Worm (Caenorhabditis elegans) whole organism, young adult: Measurements from ENCODE around the gene C55C3.1.

Source experiments
- B0336.3 ChIP-seq: fragments of 200-800 bp; sonication (Bioruptor generic); IDR thresholded peaks from 2 replicates; pipeline ENCODE4 v1.3.6; 2022; ENCODE audit warnings: missing genetic modification characterization, missing compliant biosample characterization
- C17E4.6 ChIP-seq: fragments of 200-800 bp; sonication (Bioruptor generic); IDR thresholded peaks from 2 replicates; pipeline ENCODE4 v1.3.6; 2022; ENCODE audit warnings: missing genetic modification reagents, missing genetic modification characterization, missing compliant biosample characterization
- F49E8.2 ChIP-seq: sonication (generic microtip); optimal IDR thresholded peaks from 3 replicates; lab custom pipeline; 2017; ENCODE audit warnings: missing genetic modification characterization, mild to moderate bottlenecking, missing compliant biosample characterization, antibody characterized with exemption, moderate library complexity; ENCODE audit not compliant: insufficient read depth
- F55B11.4 ChIP-seq: sonication (generic microtip); optimal IDR thresholded peaks from 2 replicates; lab custom pipeline; 2016; ENCODE audit warnings: missing compliant biosample characterization, missing genetic modification characterization, borderline replicate concordance; ENCODE audit not compliant: insufficient read depth
- F57A8.1 ChIP-seq: fragments of 200-800 bp; sonication (Bioruptor generic); optimal IDR thresholded peaks from 2 replicates; lab custom pipeline; 2018; ENCODE audit warnings: mild to moderate bottlenecking, missing genetic modification characterization, moderate library complexity, missing compliant biosample characterization
- K11D2.4 ChIP-seq: fragments of 200-800 bp; sonication (Bioruptor generic); IDR thresholded peaks from 2 replicates; pipeline ENCODE4 v1.3.6; 2022; ENCODE audit warnings: missing genetic modification reagents, missing genetic modification characterization, missing compliant biosample characterization
- K12H6.12 ChIP-seq: fragments of 200-800 bp; sonication (Bioruptor generic); optimal IDR thresholded peaks from 2 replicates; lab custom pipeline; 2018; ENCODE audit warnings: mild to moderate bottlenecking, missing genetic modification characterization, missing compliant biosample characterization
- T07F8.4 ChIP-seq: sonication (generic microtip); optimal IDR thresholded peaks from 2 replicates; lab custom pipeline; 2016; ENCODE audit warnings: mild to moderate bottlenecking, missing genetic modification characterization, moderate library complexity, missing compliant biosample characterization
- Y53F4B.3 ChIP-seq: fragments of 200-800 bp; sonication (Bioruptor generic); IDR thresholded peaks from 2 replicates; pipeline ENCODE4 v1.3.6; 2022; ENCODE audit warnings: missing genetic modification reagents, missing genetic modification characterization, missing compliant biosample characterization
- Y95B8A.8 ChIP-seq: fragments of 200-800 bp; sonication (Bioruptor generic); IDR thresholded peaks from 2 replicates; pipeline ENCODE4 v1.3.6; 2022; ENCODE audit warnings: missing genetic modification reagents, missing genetic modification characterization, missing compliant biosample characterization
- akir-1 ChIP-seq: fragments of 200-800 bp; sonication (Bioruptor generic); optimal IDR thresholded peaks from 2 replicates; lab custom pipeline; 2018; ENCODE audit warnings: mild to moderate bottlenecking, missing genetic modification characterization, moderate library complexity, missing compliant biosample characterization
- atf-7 ChIP-seq: sonication (generic microtip); optimal IDR thresholded peaks from 2 replicates; lab custom pipeline; 2017; ENCODE audit warnings: mild to moderate bottlenecking, missing genetic modification characterization, missing compliant biosample characterization
- athp-1 ChIP-seq: sonication (generic microtip); optimal IDR thresholded peaks from 2 replicates; lab custom pipeline; 2017; ENCODE audit warnings: mild to moderate bottlenecking, missing genetic modification characterization, missing compliant biosample characterization
- attf-3 ChIP-seq: fragments of 200-800 bp; sonication (Bioruptor generic); conservative IDR thresholded peaks from 2 replicates; pipeline ENCODE4 v1.3.6; 2022; ENCODE audit warnings: missing genetic modification reagents, missing genetic modification characterization, missing compliant biosample characterization
- bed-1 ChIP-seq: fragments of 200-800 bp; sonication (Bioruptor generic); IDR thresholded peaks from 2 replicates; pipeline ENCODE4 v1.3.6; 2022; ENCODE audit warnings: missing genetic modification reagents, missing genetic modification characterization, missing compliant biosample characterization
- bed-2 ChIP-seq: fragments of 200-800 bp; sonication (Bioruptor generic); IDR thresholded peaks from 2 replicates; pipeline ENCODE4 v1.3.6; 2022; ENCODE audit warnings: missing genetic modification reagents, missing genetic modification characterization, missing compliant biosample characterization
- cebp-1 ChIP-seq, 2 experiments: fragments of 200-800 bp in 1 of 2; sonication (Bioruptor generic) in 1 of 2; sonication (generic microtip) in 1 of 2; IDR thresholded peaks in 1 of 2; optimal IDR thresholded peaks in 1 of 2; 2 replicates each; pipeline versions ENCODE4 v1.3.6 to Lab custom; 2017 to 2022; ENCODE audit warnings: missing compliant biosample characterization in 2 of 2, missing genetic modification characterization in 2 of 2, mild to moderate bottlenecking in 1 of 2, missing genetic modification reagents in 1 of 2, moderate library complexity in 1 of 2
- ceh-27 ChIP-seq: fragments of 200-800 bp; sonication (Bioruptor generic); optimal IDR thresholded peaks from 2 replicates; lab custom pipeline; 2018; ENCODE audit warnings: mild to moderate bottlenecking, missing genetic modification characterization, moderate library complexity, missing compliant biosample characterization
- ceh-40 ChIP-seq: fragments of 200-800 bp; sonication (Bioruptor generic); IDR thresholded peaks from 2 replicates; pipeline ENCODE4 v1.3.6; 2022; ENCODE audit warnings: missing genetic modification characterization, missing compliant biosample characterization
- die-1 ChIP-seq: sonication (generic microtip); optimal IDR thresholded peaks from 2 replicates; lab custom pipeline; 2016; ENCODE audit warnings: missing genotype, mild to moderate bottlenecking, missing genetic modification characterization, missing compliant biosample characterization
- egl-18 ChIP-seq: fragments of 200-800 bp; sonication (Bioruptor generic); IDR thresholded peaks from 2 replicates; pipeline ENCODE4 v1.3.6; 2022; ENCODE audit warnings: missing genetic modification reagents, missing genetic modification characterization, missing compliant biosample characterization
- egl-44 ChIP-seq: fragments of 200-800 bp; sonication (Bioruptor generic); IDR thresholded peaks from 2 replicates; pipeline ENCODE4 v1.3.6; 2022; ENCODE audit warnings: missing genetic modification reagents, missing genetic modification characterization, missing compliant biosample characterization
- fkh-3 ChIP-seq: sonication (generic microtip); optimal IDR thresholded peaks from 2 replicates; lab custom pipeline; 2016; ENCODE audit warnings: mild to moderate bottlenecking, missing genetic modification characterization, missing compliant biosample characterization
- him-1 ChIP-seq: sonication (generic microtip); optimal IDR thresholded peaks from 2 replicates; lab custom pipeline; 2016; ENCODE audit warnings: missing genotype, missing genetic modification reagents, missing genetic modification characterization, missing compliant biosample characterization
- hlh-12 ChIP-seq: sonication (generic microtip); optimal IDR thresholded peaks from 2 replicates; lab custom pipeline; 2016; ENCODE audit warnings: missing genetic modification characterization, missing compliant biosample characterization
- hmg-1.2 ChIP-seq: fragments of 200-800 bp; sonication (Bioruptor generic); IDR thresholded peaks from 2 replicates; pipeline ENCODE4 v1.3.6; 2022; ENCODE audit warnings: missing genetic modification reagents, missing genetic modification characterization, missing compliant biosample characterization
- hmg-20 ChIP-seq: fragments of 200-800 bp; sonication (Bioruptor generic); IDR thresholded peaks from 2 replicates; pipeline ENCODE4 v1.3.6; 2022; ENCODE audit warnings: missing genetic modification reagents, missing genetic modification characterization, missing compliant biosample characterization
- let-526 ChIP-seq: fragments of 200-800 bp; sonication (Bioruptor generic); IDR thresholded peaks from 2 replicates; pipeline ENCODE4 v1.3.6; 2022; ENCODE audit warnings: missing genetic modification reagents, missing genetic modification characterization, missing compliant biosample characterization
- let-607 ChIP-seq, 2 experiments: fragments of 200-800 bp in 1 of 2; sonication (Bioruptor generic) in 1 of 2; sonication (generic microtip) in 1 of 2; optimal IDR thresholded peaks; 2 replicates each; lab custom pipeline; 2016 to 2018; ENCODE audit warnings: mild to moderate bottlenecking in 2 of 2, missing compliant biosample characterization in 2 of 2, missing genetic modification characterization in 2 of 2, moderate library complexity in 2 of 2, missing genotype in 1 of 2
- lin-35 ChIP-seq, 3 experiments: fragments of 150-350 bp in 2 of 3; sonication (generic microtip) in 1 of 3; optimal IDR thresholded peaks; 2 replicates each; lab custom pipeline; 2014 to 2018; ENCODE audit warnings: missing biosample characterization in 3 of 3, missing genetic modification characterization in 3 of 3, missing genetic modification reagents in 3 of 3
- lin-54 ChIP-seq: fragments of 200-800 bp; sonication (Bioruptor generic); optimal IDR thresholded peaks from 2 replicates; lab custom pipeline; 2018; ENCODE audit warnings: mild to moderate bottlenecking, missing genetic modification characterization, missing compliant biosample characterization
- lsy-27 ChIP-seq: sonication (generic microtip); optimal IDR thresholded peaks from 2 replicates; lab custom pipeline; 2017; ENCODE audit warnings: missing genetic modification characterization, mild to moderate bottlenecking, missing compliant biosample characterization, antibody characterized with exemption, missing genotype, borderline replicate concordance; ENCODE audit not compliant: insufficient read depth
- nfya-1 ChIP-seq: sonication (generic microtip); optimal IDR thresholded peaks from 2 replicates; lab custom pipeline; 2017; ENCODE audit warnings: antibody characterized with exemption, missing compliant biosample characterization, missing genetic modification characterization, borderline replicate concordance; ENCODE audit not compliant: insufficient read depth
- nfya-2 ChIP-seq: fragments of 200-800 bp; sonication (Bioruptor generic); IDR thresholded peaks from 2 replicates; pipeline ENCODE4 v1.3.6; 2022; ENCODE audit warnings: missing genetic modification reagents, missing genetic modification characterization, missing compliant biosample characterization
- nhr-120 ChIP-seq: fragments of 200-800 bp; sonication (Bioruptor generic); IDR thresholded peaks from 2 replicates; pipeline ENCODE4 v1.3.6; 2022; ENCODE audit warnings: missing genetic modification characterization, missing compliant biosample characterization
- pha-4 ChIP-seq: fragments of 150-350 bp; sonication (generic microtip); optimal IDR thresholded peaks from 2 replicates; lab custom pipeline; 2014; ENCODE audit warnings: missing biosample characterization, missing genetic modification reagents, missing genetic modification characterization
- rpc-1 ChIP-seq, 2 experiments: fragments of 150-350 bp in 1 of 2; sonication (generic microtip) in 1 of 2; optimal IDR thresholded peaks; 2 replicates each; lab custom pipeline; 2014 to 2018; ENCODE audit warnings: missing biosample characterization in 1 of 2, missing genetic modification characterization in 1 of 2, missing genetic modification reagents in 1 of 2, missing genotype in 1 of 2
- snpc-3.4 ChIP-seq: sonication (generic microtip); optimal IDR thresholded peaks from 2 replicates; lab custom pipeline; 2017; ENCODE audit warnings: missing genetic modification characterization, mild to moderate bottlenecking, missing compliant biosample characterization, antibody characterized with exemption, moderate library complexity, missing genotype, missing genetic modification reagents
- snpc-4 ChIP-seq, 5 experiments: fragments of 150-350 bp in 1 of 5; sonication (generic microtip) in 4 of 5; optimal IDR thresholded peaks; 2 replicates each; lab custom pipeline; 2014 to 2018; ENCODE audit warnings: missing genetic modification characterization in 5 of 5, missing biosample characterization in 3 of 5, antibody characterized with exemption in 2 of 5, mild to moderate bottlenecking in 2 of 5, missing compliant biosample characterization in 2 of 5, missing genotype in 2 of 5, moderate library complexity in 2 of 5, missing genetic modification reagents in 1 of 5
- sptf-2 ChIP-seq: fragments of 200-800 bp; sonication (Bioruptor generic); optimal IDR thresholded peaks from 2 replicates; lab custom pipeline; 2018; ENCODE audit warnings: mild to moderate bottlenecking, missing genetic modification characterization, missing compliant biosample characterization
- tbp1 ChIP-seq: fragments of 200-800 bp; sonication (Bioruptor generic); optimal IDR thresholded peaks from 2 replicates; lab custom pipeline; 2018; ENCODE audit warnings: mild to moderate bottlenecking, missing genetic modification characterization, missing compliant biosample characterization
- ztf-22 ChIP-seq: fragments of 200-800 bp; sonication (Bioruptor generic); optimal IDR thresholded peaks from 2 replicates; lab custom pipeline; 2018; ENCODE audit warnings: mild to moderate bottlenecking, missing genetic modification characterization, moderate library complexity, missing compliant biosample characterization
- ztf-25 ChIP-seq: fragments of 200-800 bp; sonication (Bioruptor generic); IDR thresholded peaks from 2 replicates; pipeline ENCODE4 v1.3.6; 2022; ENCODE audit warnings: missing genetic modification reagents, missing genetic modification characterization, missing compliant biosample characterization
- ztf-28 ChIP-seq: fragments of 200-800 bp; sonication (Bioruptor generic); IDR thresholded peaks from 2 replicates; pipeline ENCODE4 v1.3.6; 2022; ENCODE audit warnings: missing genetic modification reagents, missing genetic modification characterization, missing compliant biosample characterization
- ztf-6 ChIP-seq: fragments of 200-800 bp; sonication (Bioruptor generic); IDR thresholded peaks from 2 replicates; pipeline ENCODE4 v1.3.6; 2022; ENCODE audit warnings: missing genetic modification reagents, missing genetic modification characterization, missing compliant biosample characterization

The C55C3.1 gene

ce11 chrIV:5665353-5665918 lies 43.5 kb upstream of the C55C3.1 start (continued):
- no peak for TF ChIP-seq bed-1 (GFP tag; lab: Robert Waterston, UW)
- no peak for TF ChIP-seq lin-54
- 0 out of 2 replicates have a peak, but pooled peaks have one; percentile 12 for TF ChIP-seq Y95B8A.8 (GFP tag; lab: Robert Waterston, UW)
- TF ChIP-seq B0336.3: no peak
- no peak for TF ChIP-seq attf-3
- peak; percentile 96 for TF ChIP-seq cebp-1 (GFP tag; IDR thresholded peaks at IDR 0.05; lab: Robert Waterston, UW)
- peak; percentile 98 for TF ChIP-seq cebp-1 (tag; optimal IDR thresholded peaks at IDR 0.05; lab: Kevin White, UChicago)
- TF ChIP-seq egl-44 (GFP tag; lab: Robert Waterston, UW): no peak
- TF ChIP-seq akir-1 (GFP tag; lab: Kevin White, UChicago): no peak
- no peak for TF ChIP-seq nfya-2 (GFP tag; lab: Robert Waterston, UW)
- TF ChIP-seq nfya-1: no peak
- TF ChIP-seq ztf-6 (GFP tag; lab: Robert Waterston, UW): no peak
- no peak for TF ChIP-seq T07F8.4 (tag; lab: Kevin White, UChicago)
- TF ChIP-seq ceh-40 (GFP tag; lab: Robert Waterston, UW): no peak
- TF ChIP-seq tbp1 (GFP tag; lab: Kevin White, UChicago): no peak
- TF ChIP-seq F55B11.4 (tag; lab: Kevin White, UChicago): no peak
- no peak for TF ChIP-seq hlh-12 (tag; lab: Kevin White, UChicago)
- TF ChIP-seq snpc-3.4 (tag; lab: Kevin White, UChicago): no peak
- no peak for TF ChIP-seq pha-4 (tag; lab: Kevin White, UChicago)
- peak; percentile 46 for TF ChIP-seq K12H6.12 (tag; lab: Kevin White, UChicago)
- no peak for TF ChIP-seq snpc-4 (GFP tag; optimal IDR thresholded peaks at IDR 0.05; lab: Kevin White, UChicago)
- TF ChIP-seq snpc-4 (tag; optimal IDR thresholded peaks at IDR 0.05; lab: Kevin White, UChicago): peak in 1 of 4 experiments; percentile 67
- no peak for TF ChIP-seq let-526 (GFP tag; lab: Robert Waterston, UW)
- TF ChIP-seq F49E8.2 (tag; lab: Kevin White, UChicago): no peak
- TF ChIP-seq hmg-1.2 (GFP tag; lab: Robert Waterston, UW): peak; percentile 50; the same call in 1 of the 2 replicates
- TF ChIP-seq nhr-120 (GFP tag; lab: Robert Waterston, UW): no peak
- no peak for TF ChIP-seq lsy-27 (tag; lab: Kevin White, UChicago)
- no peak for TF ChIP-seq die-1 (tag; lab: Kevin White, UChicago)
- 0 out of 2 replicates have a peak, but pooled peaks have one; percentile 29 for TF ChIP-seq K11D2.4
- no peak for TF ChIP-seq lin-35 (GFP tag; optimal IDR thresholded peaks at IDR 0.05; lab: Kevin White, UChicago)
- TF ChIP-seq ztf-25 (GFP tag; lab: Robert Waterston, UW): no peak
- no peak for TF ChIP-seq rpc-1 (optimal IDR thresholded peaks at IDR 0.05; lab: Kevin White, UChicago)
- no peak for TF ChIP-seq rpc-1 (tag; optimal IDR thresholded peaks at IDR 0.05; lab: Kevin White, UChicago)
- no peak for TF ChIP-seq hmg-20 (GFP tag; lab: Robert Waterston, UW)
- no peak for TF ChIP-seq let-607 (tag; optimal IDR thresholded peaks at IDR 0.05; lab: Kevin White, UChicago)
- TF ChIP-seq F57A8.1: no peak
- no peak for TF ChIP-seq ztf-28 (GFP tag; lab: Robert Waterston, UW)
- TF ChIP-seq him-1: no peak
- TF ChIP-seq fkh-3 (tag; lab: Kevin White, UChicago): no peak
- peak; percentile 3 for TF ChIP-seq ceh-27 (GFP tag; lab: Kevin White, UChicago)
- TF ChIP-seq C17E4.6 (GFP tag; lab: Robert Waterston, UW): no peak
- peak; percentile 11 for TF ChIP-seq atf-7
- no peak for TF ChIP-seq sptf-2 (GFP tag; lab: Kevin White, UChicago)
- no peak for TF ChIP-seq Y53F4B.3 (GFP tag; lab: Robert Waterston, UW)
- no peak for TF ChIP-seq bed-2 (GFP tag; lab: Robert Waterston, UW)
- no peak for TF ChIP-seq ztf-22
- TF ChIP-seq egl-18: no peak
- no peak for TF ChIP-seq athp-1 (tag; lab: Kevin White, UChicago)
